Worm (Caenorhabditis elegans) whole organism, late embryonic: ENCODE data around the gene srx-64.

ENCODE experiments used
- C08G9.2 ChIP-seq: sonication (generic microtip); optimal IDR thresholded peaks from 2 replicates; lab custom pipeline; 2016; ENCODE audit warnings: mild to moderate bottlenecking, missing genetic modification characterization, moderate library complexity, missing compliant biosample characterization
- ceh-18 ChIP-seq: sonication (generic microtip); optimal IDR thresholded peaks from 2 replicates; lab custom pipeline; 2016; ENCODE audit warnings: missing genetic modification characterization, missing compliant biosample characterization
- ceh-9 ChIP-seq: sonication (generic microtip); optimal IDR thresholded peaks from 2 replicates; lab custom pipeline; 2016; ENCODE audit warnings: mild to moderate bottlenecking, missing genetic modification characterization, inconsistent platforms, missing compliant biosample characterization
- elt-2 ChIP-seq: sonication (generic microtip); optimal IDR thresholded peaks from 2 replicates; lab custom pipeline; 2016; ENCODE audit warnings: missing genetic modification reagents, missing genetic modification characterization, missing compliant biosample characterization
- madf-2 ChIP-seq: sonication (generic microtip); optimal IDR thresholded peaks from 2 replicates; lab custom pipeline; 2017; ENCODE audit warnings: missing genetic modification characterization, missing compliant biosample characterization
- pha-4 ChIP-seq: fragments of 150-350 bp; optimal IDR thresholded peaks from 2 replicates; lab custom pipeline; 2018; ENCODE audit warnings: missing biosample characterization, missing genetic modification reagents, missing genetic modification characterization

DNA sequence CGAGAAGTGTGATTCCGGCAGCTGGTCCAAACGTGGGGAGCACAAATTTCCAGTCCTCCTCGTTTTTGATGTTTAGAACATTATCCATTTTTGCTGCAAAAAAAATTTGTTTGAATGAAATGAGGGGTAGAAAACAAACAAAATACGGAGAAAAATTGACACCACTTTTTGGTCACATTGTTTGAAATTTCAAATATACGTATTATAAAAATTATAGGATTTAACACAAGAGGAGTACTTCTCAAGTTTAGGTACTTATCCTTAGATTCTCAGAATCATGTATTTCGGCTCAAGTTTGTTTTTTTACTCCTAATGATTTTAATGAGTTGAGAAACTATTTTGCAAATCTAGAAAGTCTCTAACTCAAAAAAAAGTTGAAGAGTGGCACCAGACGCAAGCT, 37.3 kb upstream of the srx-64 start, which contains the start of gene C17E7.12:
- no peak for TF ChIP-seq elt-2 (tag; lab: Kevin White, UChicago)
- TF ChIP-seq madf-2 (tag; lab: Kevin White, UChicago), result no peak
- no peak for TF ChIP-seq pha-4
- TF ChIP-seq C08G9.2 (tag; lab: Kevin White, UChicago), result no peak
- no peak for TF ChIP-seq ceh-9 (tag; lab: Kevin White, UChicago)
- no peak for TF ChIP-seq ceh-18 (tag; lab: Kevin White, UChicago)
